Worm (Caenorhabditis elegans) whole organism, L4 larva: ENCODE measurements around the gene osm-9.

Experiments
- F10B5.3 ChIP-seq: sonication (generic microtip); optimal IDR thresholded peaks from 2 replicates; lab custom pipeline; 2016; ENCODE audit warnings: mild to moderate bottlenecking, missing genetic modification characterization, missing compliant biosample characterization
- F26F4.8 ChIP-seq: fragments of 200-800 bp; sonication (Bioruptor generic); conservative IDR thresholded peaks from 2 replicates; pipeline ENCODE4 v1.3.6; 2022; ENCODE audit warnings: missing genetic modification characterization, missing compliant biosample characterization
- F44E2.7 ChIP-seq: fragments of 200-800 bp; sonication (Bioruptor generic); IDR thresholded peaks from 2 replicates; pipeline ENCODE4 v2.1.2; 2022; ENCODE audit warnings: missing genetic modification characterization, missing compliant biosample characterization
- F49E8.2 ChIP-seq: sonication (generic microtip); optimal IDR thresholded peaks from 2 replicates; lab custom pipeline; 2016; ENCODE audit warnings: missing compliant biosample characterization, mild to moderate bottlenecking, missing genetic modification characterization, borderline replicate concordance
- T20F7.1 ChIP-seq: fragments of 200-800 bp; sonication (Bioruptor generic); optimal IDR thresholded peaks from 2 replicates; lab custom pipeline; 2018; ENCODE audit warnings: mild to moderate bottlenecking, missing genetic modification characterization, missing compliant biosample characterization
- T26A8.4 ChIP-seq: fragments of 200-800 bp; sonication (Bioruptor generic); IDR thresholded peaks from 2 replicates; pipeline ENCODE4 v1.3.6; 2022; ENCODE audit warnings: missing genetic modification characterization, missing compliant biosample characterization
- Y48G9A.11 ChIP-seq: fragments of 200-800 bp; sonication (Bioruptor generic); IDR thresholded peaks from 2 replicates; pipeline ENCODE4 v1.3.6; 2022; ENCODE audit warnings: missing genetic modification reagents, missing genetic modification characterization, missing compliant biosample characterization
- Y75B8A.6 ChIP-seq: fragments of 200-800 bp; sonication (Bioruptor generic); IDR thresholded peaks from 2 replicates; pipeline ENCODE4 v1.3.6; 2022; ENCODE audit warnings: missing genetic modification reagents, missing genetic modification characterization, missing compliant biosample characterization
- aha-1 ChIP-seq: fragments of 150-350 bp; peaks from one replicate; lab custom pipeline; 2014; ENCODE audit warnings: missing biosample characterization, missing genetic modification characterization
- ama-1 ChIP-seq: fragments of 150-350 bp; optimal IDR thresholded peaks from 2 replicates; lab custom pipeline; 2014; ENCODE audit warnings: inconsistent platforms, mixed read lengths
- attf-4 ChIP-seq: sonication (generic microtip); optimal IDR thresholded peaks from 3 replicates; lab custom pipeline; 2017; ENCODE audit warnings: missing biosample characterization, missing genetic modification characterization
- ceh-20 ChIP-seq: fragments of 200-800 bp; sonication (Bioruptor generic); IDR thresholded peaks from 2 replicates; pipeline ENCODE4 v1.3.6; 2022; ENCODE audit warnings: missing genetic modification reagents, missing genetic modification characterization, missing compliant biosample characterization
- ceh-32 ChIP-seq: sonication (generic microtip); optimal IDR thresholded peaks from 2 replicates; lab custom pipeline; 2016; ENCODE audit warnings: mild to moderate bottlenecking, missing genetic modification characterization, missing compliant biosample characterization; ENCODE audit not compliant: poor library complexity
- ceh-44 ChIP-seq: fragments of 200-800 bp; sonication (Bioruptor generic); IDR thresholded peaks from 2 replicates; pipeline ENCODE4 v1.3.6; 2022; ENCODE audit warnings: missing genetic modification reagents, missing genetic modification characterization, missing compliant biosample characterization
- ceh-82 ChIP-seq: sonication (generic microtip); optimal IDR thresholded peaks from 2 replicates; lab custom pipeline; 2017; ENCODE audit warnings: missing biosample characterization, missing genetic modification characterization
- cey-2 ChIP-seq: sonication (generic microtip); optimal IDR thresholded peaks from 3 replicates; lab custom pipeline; 2017; ENCODE audit warnings: missing genetic modification characterization, mild to moderate bottlenecking, missing compliant biosample characterization, antibody characterized with exemption, borderline replicate concordance; ENCODE audit not compliant: insufficient read depth
- daf-12 ChIP-seq: fragments of 150-350 bp; optimal IDR thresholded peaks from 2 replicates; lab custom pipeline; 2014; ENCODE audit warnings: missing biosample characterization, missing genetic modification reagents, missing genetic modification characterization
- daf-16 ChIP-seq, 3 experiments: sonication (generic microtip); optimal IDR thresholded peaks; 2 replicates each; lab custom pipeline; 2016 to 2017; ENCODE audit warnings: missing genetic modification characterization in 3 of 3, missing genetic modification reagents in 3 of 3, mild to moderate bottlenecking in 2 of 3, missing compliant biosample characterization in 2 of 3, missing biosample characterization in 1 of 3, moderate library complexity in 1 of 3
- dmd-6 ChIP-seq: fragments of 200-800 bp; sonication (Bioruptor generic); IDR thresholded peaks from 2 replicates; pipeline ENCODE4 v1.3.6; 2022; ENCODE audit warnings: missing genetic modification reagents, missing genetic modification characterization, missing compliant biosample characterization
- dmd-8 ChIP-seq: fragments of 200-800 bp; sonication (Bioruptor generic); IDR thresholded peaks from 2 replicates; pipeline ENCODE4 v1.3.6; 2022; ENCODE audit warnings: missing genetic modification characterization, missing compliant biosample characterization
- dmd-9 ChIP-seq: fragments of 200-800 bp; sonication (Bioruptor generic); IDR thresholded peaks from 2 replicates; pipeline ENCODE4 v1.3.6; 2022; ENCODE audit warnings: missing genetic modification reagents, missing genetic modification characterization, missing compliant biosample characterization
- duxl-1 ChIP-seq: sonication (generic microtip); optimal IDR thresholded peaks from 2 replicates; lab custom pipeline; 2016; ENCODE audit warnings: mild to moderate bottlenecking, missing genetic modification characterization, moderate library complexity, missing compliant biosample characterization; ENCODE audit not compliant: poor library complexity
- egl-27 ChIP-seq: sonication (generic microtip); optimal IDR thresholded peaks from 3 replicates; lab custom pipeline; 2017; ENCODE audit warnings: missing biosample characterization, missing genetic modification reagents, missing genetic modification characterization
- fkh-10 ChIP-seq: fragments of 150-350 bp; optimal IDR thresholded peaks from 2 replicates; lab custom pipeline; 2014; ENCODE audit warnings: missing biosample characterization, missing genetic modification reagents, missing genetic modification characterization
- fos-1 ChIP-seq: fragments of 150-350 bp; optimal IDR thresholded peaks from 2 replicates; lab custom pipeline; 2014; ENCODE audit warnings: missing biosample characterization, missing genetic modification characterization
- gei-8 ChIP-seq: fragments of 200-800 bp; sonication (Bioruptor generic); optimal IDR thresholded peaks from 2 replicates; lab custom pipeline; 2018; ENCODE audit warnings: mild to moderate bottlenecking, missing genetic modification characterization, missing compliant biosample characterization
- jun-1 ChIP-seq: fragments of 150-350 bp; optimal IDR thresholded peaks from 2 replicates; lab custom pipeline; 2014; ENCODE audit warnings: missing biosample characterization, missing genetic modification reagents, missing genetic modification characterization
- lim-7 ChIP-seq: fragments of 200-800 bp; sonication (Bioruptor generic); IDR thresholded peaks from 2 replicates; pipeline ENCODE4 v1.3.6; 2022; ENCODE audit warnings: missing genetic modification characterization, missing compliant biosample characterization
- lin-1 ChIP-seq: fragments of 200-800 bp; sonication (Bioruptor generic); IDR thresholded peaks from 2 replicates; pipeline ENCODE4 v1.3.6; 2022; ENCODE audit warnings: missing genetic modification reagents, missing genetic modification characterization, missing compliant biosample characterization
- lin-13 ChIP-seq: fragments of 150-350 bp; optimal IDR thresholded peaks from 2 replicates; lab custom pipeline; 2014; ENCODE audit warnings: missing biosample characterization, missing genetic modification reagents, missing genetic modification characterization
- lin-15B ChIP-seq: fragments of 150-350 bp; sonication (generic microtip); optimal IDR thresholded peaks from 3 replicates; lab custom pipeline; 2014; ENCODE audit warnings: missing biosample characterization, missing genetic modification characterization
- lin-38 ChIP-seq: fragments of 200-800 bp; sonication (Bioruptor generic); IDR thresholded peaks from 2 replicates; pipeline ENCODE4 v1.3.6; 2022; ENCODE audit warnings: missing genetic modification reagents, missing genetic modification characterization, missing compliant biosample characterization
- madf-9 ChIP-seq: fragments of 200-800 bp; sonication (Bioruptor generic); conservative IDR thresholded peaks from 2 replicates; pipeline ENCODE4 v1.3.6; 2022; ENCODE audit warnings: missing genetic modification reagents, missing genetic modification characterization, missing compliant biosample characterization
- mdl-1 ChIP-seq, 2 experiments: fragments of 150-350 bp in 1 of 2; sonication (generic microtip) in 1 of 2; optimal IDR thresholded peaks; 2 replicates each; lab custom pipeline; 2014 to 2017; ENCODE audit warnings: missing biosample characterization in 2 of 2, missing genetic modification characterization in 2 of 2
- mes-2 ChIP-seq: sonication (generic microtip); optimal IDR thresholded peaks from 2 replicates; lab custom pipeline; 2016; ENCODE audit warnings: missing genotype, mild to moderate bottlenecking, missing genetic modification characterization, missing compliant biosample characterization; ENCODE audit not compliant: poor library complexity, severe bottlenecking
- mxl-2 ChIP-seq: fragments of 200-800 bp; sonication (Bioruptor generic); conservative IDR thresholded peaks from 2 replicates; pipeline ENCODE4 v1.3.6; 2022; ENCODE audit warnings: missing genetic modification reagents, missing genetic modification characterization, missing compliant biosample characterization
- mxl-3 ChIP-seq: fragments of 200-800 bp; sonication (Bioruptor generic); optimal IDR thresholded peaks from 2 replicates; lab custom pipeline; 2018; ENCODE audit warnings: mild to moderate bottlenecking, missing genetic modification characterization, missing compliant biosample characterization
- nhr-102 ChIP-seq: sonication (generic microtip); optimal IDR thresholded peaks from 2 replicates; lab custom pipeline; 2016; ENCODE audit warnings: mild to moderate bottlenecking, missing genetic modification characterization, moderate library complexity, missing compliant biosample characterization
- nhr-11 ChIP-seq: fragments of 150-350 bp; optimal IDR thresholded peaks from 2 replicates; lab custom pipeline; 2014; ENCODE audit warnings: missing biosample characterization, missing genetic modification characterization
- nhr-237 ChIP-seq: sonication (generic microtip); optimal IDR thresholded peaks from 2 replicates; lab custom pipeline; 2017; ENCODE audit warnings: missing biosample characterization, missing genetic modification characterization
- nhr-41 ChIP-seq: fragments of 200-800 bp; sonication (Bioruptor generic); IDR thresholded peaks from 2 replicates; pipeline ENCODE4 v1.3.6; 2022; ENCODE audit warnings: missing genetic modification reagents, missing genetic modification characterization, missing compliant biosample characterization
- nhr-76 ChIP-seq: fragments of 150-350 bp; optimal IDR thresholded peaks from 2 replicates; lab custom pipeline; 2014; ENCODE audit warnings: missing biosample characterization, missing genetic modification characterization
- pha-4 ChIP-seq, 2 experiments: fragments of 150-350 bp in 1 of 2; fragments of 200-800 bp in 1 of 2; sonication (Bioruptor generic) in 1 of 2; IDR thresholded peaks in 1 of 2; optimal IDR thresholded peaks in 1 of 2; 2 replicates each; pipeline versions ENCODE4 v1.3.6 to Lab custom; 2014 to 2022; ENCODE audit warnings: missing genetic modification characterization in 2 of 2, missing genetic modification reagents in 2 of 2, missing biosample characterization in 1 of 2, missing compliant biosample characterization in 1 of 2
- php-3 ChIP-seq: fragments of 200-800 bp; sonication (Bioruptor generic); IDR thresholded peaks from 2 replicates; pipeline ENCODE4 v1.3.6; 2022; ENCODE audit warnings: missing genetic modification reagents, missing genetic modification characterization, missing compliant biosample characterization
- snpc-1.2 ChIP-seq: fragments of 200-800 bp; sonication (Bioruptor generic); IDR thresholded peaks from 2 replicates; pipeline ENCODE4 v1.3.6; 2022; ENCODE audit warnings: missing genetic modification reagents, missing genetic modification characterization, missing compliant biosample characterization
- spr-3 ChIP-seq: fragments of 200-800 bp; sonication (Bioruptor generic); optimal IDR thresholded peaks from 2 replicates; lab custom pipeline; 2018; ENCODE audit warnings: mild to moderate bottlenecking, missing genetic modification characterization, missing compliant biosample characterization
- tra-1 ChIP-seq: fragments of 200-800 bp; sonication (Bioruptor generic); IDR thresholded peaks from 2 replicates; pipeline ENCODE4 v1.3.6; 2022; ENCODE audit warnings: missing genetic modification reagents, missing genetic modification characterization, missing compliant biosample characterization
- zip-2 ChIP-seq: fragments of 150-350 bp; optimal IDR thresholded peaks from 2 replicates; lab custom pipeline; 2014; ENCODE audit warnings: missing biosample characterization, missing genetic modification characterization
- ztf-11 ChIP-seq: fragments of 150-350 bp; optimal IDR thresholded peaks from 2 replicates; lab custom pipeline; 2014; ENCODE audit warnings: missing biosample characterization, missing genetic modification characterization

Gene osm-9

ce11 chrIV:3524584-3525020 is 32.6 kb downstream of the osm-9 start (continued):
- TF ChIP-seq snpc-1.2 (GFP tag; lab: Robert Waterston, UW) (peak; percentile 79), F49E8.2 (tag; lab: Kevin White, UChicago) (peak; percentile 29), nhr-102 (tag; lab: Kevin White, UChicago) (peak; percentile 32), dmd-9 (GFP tag; lab: Robert Waterston, UW) (peak; percentile 42; the same call in 1 of the 2 replicates), ceh-20 (GFP tag; lab: Robert Waterston, UW) (no peak), tra-1 (GFP tag; lab: Robert Waterston, UW) (peak; percentile 73; the same call in 1 of the 2 replicates), mes-2 (tag; lab: Kevin White, UChicago) (peak; percentile 74), duxl-1 (tag; lab: Kevin White, UChicago) (no peak), lin-13 (GFP tag; lab: Kevin White, UChicago) (peak; percentile 29), pha-4 (GFP tag; IDR thresholded peaks at IDR 0.05; lab: Robert Waterston, UW) (peak; percentile 70; the same call in 1 of the 2 replicates), pha-4 (tag; optimal IDR thresholded peaks at IDR 0.05; lab: Kevin White, UChicago) (no peak), madf-9 (GFP tag; lab: Robert Waterston, UW) (peak; percentile 79), fos-1 (tag; lab: Kevin White, UChicago) (no peak), egl-27 (tag; lab: Kevin White, UChicago) (no peak), F44E2.7 (GFP tag; lab: Robert Waterston, UW) (no peak), T20F7.1 (no peak), php-3 (peak; percentile 75), dmd-8 (GFP tag; lab: Robert Waterston, UW) (peak; percentile 91), lin-38 (GFP tag; lab: Robert Waterston, UW) (peak; percentile 81), Y48G9A.11 (GFP tag; lab: Robert Waterston, UW) (peak; percentile 77), mdl-1 (tag; optimal IDR thresholded peaks at IDR 0.05; lab: Kevin White, UChicago) (no peak), lin-15B (tag; lab: Kevin White, UChicago) (no peak), ama-1 (lab: Kevin White, UChicago) (no peak), lim-7 (GFP tag; lab: Robert Waterston, UW) (peak; percentile 83), attf-4 (tag; lab: Kevin White, UChicago) (no peak), ceh-44 (GFP tag; lab: Robert Waterston, UW) (peak; percentile 40; the same call in 1 of the 2 replicates), ceh-32 (tag; lab: Kevin White, UChicago) (no peak), T26A8.4 (peak; percentile 80), zip-2 (peak; percentile 32), aha-1 (peak; percentile 84), mxl-2 (GFP tag; lab: Robert Waterston, UW) (peak; percentile 78), nhr-76 (no peak), F26F4.8 (peak; percentile 72; the same call in 1 of the 2 replicates), dmd-6 (GFP tag; lab: Robert Waterston, UW) (peak; percentile 58), lin-1 (GFP tag; lab: Robert Waterston, UW) (peak; percentile 73; the same call in 1 of the 2 replicates), nhr-41 (no peak), fkh-10 (GFP tag; lab: Kevin White, UChicago) (no peak), daf-16 (GFP tag; optimal IDR thresholded peaks at IDR 0.05; lab: Kevin White, UChicago) (peak in 1 of 2 experiments; percentile 72), daf-16 (tag; optimal IDR thresholded peaks at IDR 0.05; lab: Kevin White, UChicago) (peak; percentile 42), nhr-11 (peak; percentile 49), spr-3 (GFP tag; lab: Kevin White, UChicago) (peak; percentile 65), gei-8 (GFP tag; lab: Kevin White, UChicago) (peak; percentile 0), jun-1 (tag; lab: Kevin White, UChicago) (no peak), daf-12 (tag; lab: Kevin White, UChicago) (no peak), ceh-82 (tag; lab: Kevin White, UChicago) (no peak), mxl-3 (GFP tag; lab: Kevin White, UChicago) (peak; percentile 16), F10B5.3 (tag; lab: Kevin White, UChicago) (no peak), cey-2 (tag; lab: Kevin White, UChicago) (no peak), nhr-237 (tag; lab: Kevin White, UChicago) (no peak), ztf-11 (tag; lab: Kevin White, UChicago) (no peak), Y75B8A.6 (GFP tag; lab: Robert Waterston, UW) (0 out of 2 replicates have a peak, but pooled peaks have one; percentile 44)
